Worm (Caenorhabditis elegans) whole organism, L3 larva: ENCODE results near the gene cutl-11.

Experiments
- R02D3.7 ChIP-seq: fragments of 150-350 bp; optimal IDR thresholded peaks from 2 replicates; lab custom pipeline; 2014; ENCODE audit warnings: missing biosample characterization, missing genetic modification characterization
- ZK546.5 ChIP-seq: sonication (generic microtip); optimal IDR thresholded peaks from 2 replicates; lab custom pipeline; 2017; ENCODE audit warnings: missing biosample characterization, missing genetic modification characterization
- aly-2 ChIP-seq: fragments of 150-350 bp; optimal IDR thresholded peaks from 2 replicates; lab custom pipeline; 2014; ENCODE audit warnings: missing biosample characterization, missing genetic modification characterization
- ama-1 ChIP-seq: fragments of 150-350 bp; optimal IDR thresholded peaks from 2 replicates; lab custom pipeline; 2018
- ceh-16 ChIP-seq: sonication (generic microtip); optimal IDR thresholded peaks from 2 replicates; lab custom pipeline; 2017; ENCODE audit warnings: missing biosample characterization, missing genetic modification characterization
- ceh-28 ChIP-seq: fragments of 150-350 bp; optimal IDR thresholded peaks from 2 replicates; lab custom pipeline; 2014; ENCODE audit warnings: missing biosample characterization, missing genetic modification reagents, missing genetic modification characterization
- ceh-82 ChIP-seq: fragments of 150-350 bp; optimal IDR thresholded peaks from 2 replicates; lab custom pipeline; 2014; ENCODE audit warnings: missing biosample characterization, missing genetic modification characterization
- ceh-9 ChIP-seq: sonication (generic microtip); optimal IDR thresholded peaks from 2 replicates; lab custom pipeline; 2018; ENCODE audit warnings: missing biosample characterization, missing genetic modification characterization
- daf-12 ChIP-seq: fragments of 150-350 bp; optimal IDR thresholded peaks from 2 replicates; lab custom pipeline; 2014; ENCODE audit warnings: missing biosample characterization, missing genetic modification reagents, missing genetic modification characterization
- egl-27 ChIP-seq: sonication (generic microtip); optimal IDR thresholded peaks from 4 replicates; lab custom pipeline; 2017; ENCODE audit warnings: missing biosample characterization, missing genetic modification reagents, missing genetic modification characterization
- egl-5 ChIP-seq: fragments of 150-350 bp; optimal IDR thresholded peaks from 2 replicates; lab custom pipeline; 2017; ENCODE audit warnings: missing biosample characterization, missing genetic modification reagents, missing genetic modification characterization, inconsistent platforms
- elt-1 ChIP-seq: fragments of 150-350 bp; optimal IDR thresholded peaks from 2 replicates; lab custom pipeline; 2014; ENCODE audit warnings: missing biosample characterization, missing genetic modification characterization
- elt-3 ChIP-seq, 3 experiments: fragments of 150-350 bp in 1 of 3; sonication (generic microtip) in 2 of 3; optimal IDR thresholded peaks; 2 replicates in 2 of 3; 4 replicates in 1 of 3; lab custom pipeline; 2014 to 2017; ENCODE audit warnings: missing biosample characterization in 3 of 3, missing genetic modification characterization in 3 of 3
- eor-1 ChIP-seq, 2 experiments: fragments of 150-350 bp; optimal IDR thresholded peaks; 2 replicates each; lab custom pipeline; 2014 to 2018; ENCODE audit warnings: missing biosample characterization in 2 of 2, missing genetic modification characterization in 2 of 2
- fkh-10 ChIP-seq: sonication (generic microtip); optimal IDR thresholded peaks from 2 replicates; lab custom pipeline; 2017; ENCODE audit warnings: missing biosample characterization, missing genetic modification reagents, missing genetic modification characterization
- fkh-2 ChIP-seq: fragments of 150-350 bp; optimal IDR thresholded peaks from 2 replicates; lab custom pipeline; 2014; ENCODE audit warnings: missing biosample characterization, missing genetic modification reagents, missing genetic modification characterization
- fos-1 ChIP-seq: fragments of 150-350 bp; optimal IDR thresholded peaks from 2 replicates; lab custom pipeline; 2014; ENCODE audit warnings: missing biosample characterization, missing genetic modification characterization
- hmg-11 ChIP-seq: sonication (generic microtip); optimal IDR thresholded peaks from 2 replicates; lab custom pipeline; 2016; ENCODE audit warnings: missing genetic modification characterization, missing compliant biosample characterization
- jun-1 ChIP-seq: fragments of 150-350 bp; optimal IDR thresholded peaks from 2 replicates; lab custom pipeline; 2014; ENCODE audit warnings: missing biosample characterization, missing genetic modification reagents, missing genetic modification characterization
- lin-15B ChIP-seq: fragments of 150-350 bp; optimal IDR thresholded peaks from 2 replicates; lab custom pipeline; 2014; ENCODE audit warnings: missing biosample characterization, missing genetic modification characterization
- lin-39 ChIP-seq: fragments of 150-350 bp; optimal IDR thresholded peaks from 2 replicates; lab custom pipeline; 2018; ENCODE audit warnings: missing biosample characterization, missing genetic modification reagents, missing genetic modification characterization
- lsy-12 ChIP-seq: sonication (generic microtip); optimal IDR thresholded peaks from 2 replicates; lab custom pipeline; 2016; ENCODE audit warnings: mild to moderate bottlenecking, missing genetic modification characterization, missing compliant biosample characterization
- mdl-1 ChIP-seq: fragments of 150-350 bp; optimal IDR thresholded peaks from 2 replicates; lab custom pipeline; 2014; ENCODE audit warnings: missing biosample characterization, missing genetic modification characterization
- mml-1 ChIP-seq: fragments of 150-350 bp; sonication (generic microtip); optimal IDR thresholded peaks from 3 replicates; lab custom pipeline; 2014; ENCODE audit warnings: missing biosample characterization, missing genetic modification characterization
- nfya-1 ChIP-seq: sonication (generic microtip); optimal IDR thresholded peaks from 2 replicates; lab custom pipeline; 2017; ENCODE audit warnings: missing genetic modification characterization, mild to moderate bottlenecking, missing compliant biosample characterization, antibody characterized with exemption, moderate library complexity; ENCODE audit not compliant: insufficient read depth
- nhr-11 ChIP-seq: fragments of 150-350 bp; optimal IDR thresholded peaks from 2 replicates; lab custom pipeline; 2014; ENCODE audit warnings: missing biosample characterization, missing genetic modification characterization
- nhr-12 ChIP-seq: fragments of 150-350 bp; optimal IDR thresholded peaks from 2 replicates; lab custom pipeline; 2014; ENCODE audit warnings: missing biosample characterization, missing genetic modification characterization
- nhr-237 ChIP-seq: fragments of 150-350 bp; optimal IDR thresholded peaks from 2 replicates; lab custom pipeline; 2014; ENCODE audit warnings: missing biosample characterization, missing genetic modification characterization
- nhr-25 ChIP-seq: sonication (generic microtip); optimal IDR thresholded peaks from 2 replicates; lab custom pipeline; 2017; ENCODE audit warnings: missing biosample characterization, missing genetic modification characterization
- nhr-28 ChIP-seq: fragments of 150-350 bp; optimal IDR thresholded peaks from 2 replicates; lab custom pipeline; 2014; ENCODE audit warnings: missing biosample characterization, missing genetic modification characterization
- nhr-43 ChIP-seq: sonication (generic microtip); optimal IDR thresholded peaks from 2 replicates; lab custom pipeline; 2016; ENCODE audit warnings: mild to moderate bottlenecking, missing genetic modification characterization, missing compliant biosample characterization; ENCODE audit not compliant: poor library complexity, severe bottlenecking
- nhr-67 ChIP-seq: fragments of 150-350 bp; optimal IDR thresholded peaks from 2 replicates; lab custom pipeline; 2014; ENCODE audit warnings: missing biosample characterization, missing genetic modification characterization
- nhr-76 ChIP-seq: fragments of 150-350 bp; sonication (generic microtip); optimal IDR thresholded peaks from 5 replicates; lab custom pipeline; 2014; ENCODE audit warnings: missing biosample characterization, missing genetic modification characterization
- nhr-77 ChIP-seq: fragments of 150-350 bp; optimal IDR thresholded peaks from 2 replicates; lab custom pipeline; 2014; ENCODE audit warnings: missing biosample characterization, missing genetic modification characterization
- pha-4 ChIP-seq: fragments of 150-350 bp; optimal IDR thresholded peaks from 2 replicates; lab custom pipeline; 2014; ENCODE audit warnings: missing biosample characterization, missing genetic modification reagents, missing genetic modification characterization
- pqm-1 ChIP-seq: fragments of 150-350 bp; optimal IDR thresholded peaks from 2 replicates; lab custom pipeline; 2017; ENCODE audit warnings: missing biosample characterization, missing genetic modification characterization, inconsistent platforms
- skn-1 ChIP-seq: fragments of 150-350 bp; optimal IDR thresholded peaks from 2 replicates; lab custom pipeline; 2014; ENCODE audit warnings: missing biosample characterization, missing genetic modification characterization
- snpc-4 ChIP-seq: fragments of 150-350 bp; optimal IDR thresholded peaks from 2 replicates; lab custom pipeline; 2014; ENCODE audit warnings: missing biosample characterization, missing genetic modification characterization
- tbx-2 ChIP-seq: sonication (generic microtip); optimal IDR thresholded peaks from 2 replicates; lab custom pipeline; 2016; ENCODE audit warnings: mild to moderate bottlenecking, missing genetic modification characterization, missing compliant biosample characterization
- unc-39 ChIP-seq: sonication (generic microtip); optimal IDR thresholded peaks from 4 replicates; lab custom pipeline; 2017; ENCODE audit warnings: missing biosample characterization, missing genetic modification characterization
- unc-62 ChIP-seq: fragments of 150-350 bp; sonication (generic microtip); optimal IDR thresholded peaks from 4 replicates; lab custom pipeline; 2014; ENCODE audit warnings: missing biosample characterization, missing genetic modification reagents, missing genetic modification characterization
- zag-1 ChIP-seq: fragments of 150-350 bp; optimal IDR thresholded peaks from 2 replicates; lab custom pipeline; 2014; ENCODE audit warnings: missing biosample characterization, missing genetic modification characterization
- ztf-11 ChIP-seq: fragments of 150-350 bp; optimal IDR thresholded peaks from 2 replicates; lab custom pipeline; 2014; ENCODE audit warnings: missing biosample characterization, missing genetic modification characterization
- ztf-4 ChIP-seq: fragments of 150-350 bp; optimal IDR thresholded peaks from 2 replicates; lab custom pipeline; 2014; ENCODE audit warnings: missing biosample characterization, missing genetic modification characterization

The cutl-11 gene

DNA sequence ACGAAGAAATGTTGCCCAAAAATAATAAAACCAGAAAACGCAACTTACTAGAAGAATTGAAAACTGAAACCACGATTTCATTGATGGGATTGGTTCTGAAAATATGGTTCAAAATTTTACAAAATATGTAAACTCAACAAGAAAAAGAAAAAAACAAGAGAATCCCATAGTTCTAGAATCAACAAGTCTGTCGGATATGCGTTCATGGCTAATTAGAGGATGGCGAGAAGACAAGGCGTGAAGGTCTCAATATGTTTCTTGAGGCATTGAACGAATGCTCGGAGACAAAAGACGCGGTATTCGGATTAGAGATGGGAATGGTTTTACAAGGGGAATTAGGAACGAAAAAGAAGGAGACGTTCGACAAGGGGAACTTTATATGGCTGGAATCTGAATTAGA, at the start of gene cutl-11:
Gene cutl-11 (minus strand): TSS at position 101 of the 400 bp plus-strand sequence.
- no peak for TF ChIP-seq ceh-82 (tag; lab: Kevin White, UChicago)
- no peak for TF ChIP-seq skn-1 (tag; lab: Kevin White, UChicago)
- no peak for TF ChIP-seq nhr-77
- TF ChIP-seq daf-12 = no peak
- TF ChIP-seq nhr-67 = no peak
- TF ChIP-seq ztf-11 (tag; lab: Kevin White, UChicago) = no peak
- TF ChIP-seq elt-3 (tag; optimal IDR thresholded peaks at IDR 0.05; lab: Kevin White, UChicago) = no peak
- TF ChIP-seq ceh-28 (tag; lab: Kevin White, UChicago) = no peak
- TF ChIP-seq egl-5 (tag; lab: Kevin White, UChicago) = no peak
- TF ChIP-seq snpc-4 (tag; lab: Kevin White, UChicago) = no peak
- TF ChIP-seq pha-4 = no peak
- no peak for TF ChIP-seq ZK546.5
- no peak for TF ChIP-seq elt-1 (tag; lab: Kevin White, UChicago)
- TF ChIP-seq R02D3.7 (tag; lab: Kevin White, UChicago) = no peak
- no peak for TF ChIP-seq lin-39 (tag; lab: Kevin White, UChicago)
- TF ChIP-seq nhr-25 = no peak
- TF ChIP-seq ceh-9 (tag; lab: Kevin White, UChicago) = no peak

DNA sequence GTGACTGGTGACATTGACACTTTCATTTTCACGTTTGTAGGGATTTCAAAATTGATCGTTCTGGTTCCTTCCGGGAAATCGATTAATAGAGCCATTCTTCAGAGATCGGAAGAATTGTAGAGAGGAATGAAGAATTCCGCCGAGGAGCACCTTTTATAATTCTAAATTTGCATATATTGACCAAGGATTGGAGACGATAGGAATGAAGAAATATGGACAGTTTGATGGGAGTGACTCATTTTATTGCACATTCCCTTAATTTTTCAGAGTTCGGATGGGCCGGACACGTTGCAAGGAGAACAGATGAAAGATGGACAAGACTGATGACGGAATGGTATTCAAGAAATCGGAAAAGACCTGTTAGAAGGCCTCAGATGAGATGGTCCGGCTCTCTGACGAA, 49.6 kb upstream of the cutl-11 start, which contains the start of gene C44C10.15:
Gene C44C10.15 (minus strand): TSS at position 101 of the 400 bp plus-strand sequence.
- TF ChIP-seq nhr-67 (no peak), ama-1 (lab: Kevin White, UChicago) (no peak), lsy-12 (no peak), pqm-1 (tag; lab: Kevin White, UChicago) (no peak), ZK546.5 (no peak), mml-1 (no peak), jun-1 (tag; lab: Kevin White, UChicago) (no peak), elt-3 (tag; optimal IDR thresholded peaks at IDR 0.05; lab: Kevin White, UChicago) (no peak), nhr-43 (tag; lab: Kevin White, UChicago) (no peak), R02D3.7 (tag; lab: Kevin White, UChicago) (no peak), ceh-9 (tag; lab: Kevin White, UChicago) (no peak), nhr-28 (tag; lab: Kevin White, UChicago) (no peak), nhr-11 (tag; lab: Kevin White, UChicago) (no peak)

DNA sequence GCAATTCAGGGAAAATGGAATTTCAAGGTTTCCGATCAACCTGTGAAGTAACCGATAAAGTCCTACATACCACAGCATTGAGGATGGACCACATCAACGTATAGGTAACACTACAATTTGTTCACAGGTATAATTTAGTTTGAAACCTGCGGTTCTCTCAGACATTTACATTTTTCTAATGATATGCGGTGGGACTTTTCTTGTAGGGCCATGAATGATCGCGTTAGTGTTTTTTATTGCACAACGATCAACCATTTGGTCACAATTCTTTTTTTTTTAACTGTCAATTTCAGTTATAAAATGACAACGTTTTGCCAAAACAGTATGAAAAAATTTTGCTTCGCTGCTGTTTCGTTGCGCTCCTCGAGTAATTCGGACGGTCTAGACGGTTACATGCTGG, 46.0 kb upstream of the cutl-11 start, which contains the start of gene C44C10.12:
Gene C44C10.12 (plus strand): TSS at position 301 of the 400 bp plus-strand sequence.
- TF ChIP-seq daf-12 (no peak), jun-1 (tag; lab: Kevin White, UChicago) (no peak), unc-39 (tag; lab: Kevin White, UChicago) (no peak), nhr-67 (no peak), ZK546.5 (no peak), nhr-11 (tag; lab: Kevin White, UChicago) (no peak), aly-2 (tag; lab: Kevin White, UChicago) (no peak), ztf-4 (tag; lab: Kevin White, UChicago) (no peak)

DNA sequence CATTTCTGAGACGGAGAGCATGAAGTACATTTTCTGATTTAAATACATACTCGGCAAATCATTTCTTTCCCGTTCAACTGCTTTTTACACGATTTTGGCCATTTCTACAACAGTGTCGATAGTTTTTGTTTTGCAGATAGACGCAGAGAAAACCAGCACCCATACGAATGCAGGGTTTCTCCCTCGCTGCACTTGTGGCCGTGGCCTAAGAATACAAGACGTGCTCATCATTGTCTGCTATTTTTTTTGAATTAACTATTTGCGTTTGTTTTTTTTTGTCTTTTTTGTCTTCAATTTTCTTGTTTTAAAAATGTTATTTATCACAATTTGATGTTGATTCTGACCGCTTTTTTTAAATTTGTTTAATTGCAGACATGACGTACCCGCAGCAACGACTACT, 42.4 kb upstream of the cutl-11 start, which contains the start of gene smcl-1:
Gene smcl-1 (plus strand): TSS at position 373 of the 400 bp plus-strand sequence.
- TF ChIP-seq snpc-4 (tag; lab: Kevin White, UChicago) (peak; percentile 57), lsy-12 (no peak), hmg-11 (tag; lab: Kevin White, UChicago) (no peak), ceh-28 (tag; lab: Kevin White, UChicago) (no peak), nhr-28 (tag; lab: Kevin White, UChicago) (no peak), unc-39 (tag; lab: Kevin White, UChicago) (no peak), ceh-16 (tag; lab: Kevin White, UChicago) (no peak), fkh-2 (no peak), nfya-1 (no peak), ztf-11 (tag; lab: Kevin White, UChicago) (no peak), mdl-1 (tag; lab: Kevin White, UChicago) (no peak), R02D3.7 (tag; lab: Kevin White, UChicago) (no peak), pqm-1 (tag; lab: Kevin White, UChicago) (no peak), pha-4 (peak; percentile 78), mml-1 (no peak), ceh-9 (tag; lab: Kevin White, UChicago) (no peak), eor-1 (tag; optimal IDR thresholded peaks at IDR 0.05; lab: Kevin White, UChicago) (no peak), skn-1 (tag; lab: Kevin White, UChicago) (no peak), nhr-67 (no peak), ceh-82 (tag; lab: Kevin White, UChicago) (no peak), nhr-77 (no peak), nhr-12 (no peak), lin-15B (tag; lab: Kevin White, UChicago) (peak; percentile 41), nhr-237 (tag; lab: Kevin White, UChicago) (no peak), nhr-76 (tag; lab: Kevin White, UChicago) (no peak), aly-2 (tag; lab: Kevin White, UChicago) (no peak), fos-1 (tag; lab: Kevin White, UChicago) (no peak), egl-27 (tag; lab: Kevin White, UChicago) (no peak), unc-62 (GFP tag; lab: Kevin White, UChicago) (no peak), ZK546.5 (no peak), zag-1 (tag; lab: Kevin White, UChicago) (no peak), egl-5 (tag; lab: Kevin White, UChicago) (peak; percentile 54), nhr-43 (tag; lab: Kevin White, UChicago) (peak; percentile 8), fkh-10 (no peak), nhr-11 (tag; lab: Kevin White, UChicago) (no peak), tbx-2 (tag; lab: Kevin White, UChicago) (no peak), daf-12 (no peak), lin-39 (tag; lab: Kevin White, UChicago) (no peak), elt-1 (tag; lab: Kevin White, UChicago) (no peak)
